Fruit fly (Drosophila melanogaster) whole organism, embryonic: ENCODE measurements around the gene PpV.

Experiments used
- Aef1 ChIP-seq: fragments of 200-800 bp; sonication (Bioruptor generic); IDR thresholded peaks from 3 replicates; pipeline ENCODE4 v1.3.6; 2022; ENCODE audit warnings: missing biosample characterization, missing genetic modification characterization
- B-H1 ChIP-seq: fragments of 200-800 bp; sonication (Bioruptor generic); IDR thresholded peaks from 3 replicates; pipeline ENCODE4 v1.3.6; 2022; ENCODE audit warnings: missing biosample characterization, missing genetic modification characterization
- Blimp-1 ChIP-seq: fragments of 200-800 bp; sonication (Bioruptor generic); optimal IDR thresholded peaks from 3 replicates; lab custom pipeline; 2018; ENCODE audit warnings: missing biosample characterization, missing genetic modification characterization, mild to moderate bottlenecking, moderate library complexity, missing genetic modification reagents
- CG14050 ChIP-seq: fragments of 200-800 bp; sonication (Bioruptor generic); IDR thresholded peaks from 3 replicates; pipeline ENCODE4 v1.3.6; 2022; ENCODE audit warnings: missing biosample characterization, missing genetic modification characterization
- CG16863 ChIP-seq: fragments of 200-800 bp; sonication (Bioruptor generic); optimal IDR thresholded peaks from 3 replicates; lab custom pipeline; 2016; ENCODE audit warnings: missing biosample characterization, missing genetic modification characterization
- CG17328 ChIP-seq: fragments of 200-800 bp; sonication (Bioruptor generic); IDR thresholded peaks from 2 replicates; pipeline ENCODE4 v1.3.6; 2022; ENCODE audit warnings: missing biosample characterization, missing genetic modification characterization
- CG17568 ChIP-seq: fragments of 200-800 bp; sonication (Bioruptor generic); optimal IDR thresholded peaks from 2 replicates; lab custom pipeline; 2018; ENCODE audit warnings: missing biosample characterization, mild to moderate bottlenecking, missing genetic modification characterization, moderate library complexity
- CG18262 ChIP-seq: fragments of 200-800 bp; optimal IDR thresholded peaks from 3 replicates; lab custom pipeline; 2019; ENCODE audit warnings: missing biosample characterization, mild to moderate bottlenecking, missing genetic modification characterization, moderate library complexity
- CG30431 ChIP-seq: fragments of 200-800 bp; sonication (Bioruptor generic); optimal IDR thresholded peaks from 2 replicates; lab custom pipeline; 2017; ENCODE audit warnings: missing biosample characterization, missing genetic modification characterization
- CG3407 ChIP-seq: fragments of 200-800 bp; sonication (Bioruptor generic); optimal IDR thresholded peaks from 2 replicates; lab custom pipeline; 2018; ENCODE audit warnings: missing biosample characterization, mild to moderate bottlenecking, missing genetic modification characterization
- CG3838 ChIP-seq: fragments of 200-800 bp; sonication (Bioruptor generic); optimal IDR thresholded peaks from 3 replicates; lab custom pipeline; 2016; ENCODE audit warnings: missing biosample characterization, missing genetic modification characterization
- CG9932 ChIP-seq: fragments of 200-800 bp; sonication (Bioruptor generic); IDR thresholded peaks from 2 replicates; pipeline ENCODE4 v1.3.6; 2022; ENCODE audit warnings: missing biosample characterization, missing genetic modification characterization
- D19B ChIP-seq: fragments of 200-800 bp; sonication (Bioruptor generic); optimal IDR thresholded peaks from 2 replicates; lab custom pipeline; 2017; ENCODE audit warnings: missing biosample characterization, mild to moderate bottlenecking, missing genetic modification characterization
- Eip74EF ChIP-seq, 2 experiments: fragments of 200-800 bp in 1 of 2; fragments of >200 bp in 1 of 2; sonication (Bioruptor generic) in 1 of 2; optimal IDR thresholded peaks; 2 replicates each; lab custom pipeline; 2017 to 2019; ENCODE audit warnings: missing biosample characterization in 2 of 2, missing genetic modification characterization in 2 of 2, mild to moderate bottlenecking in 1 of 2, moderate library complexity in 1 of 2
- Ets65A ChIP-seq: fragments of 200-800 bp; sonication (Bioruptor generic); peaks from one replicate; lab custom pipeline; 2016; ENCODE audit warnings: missing biosample characterization, missing genetic modification characterization
- H2.0 ChIP-seq: fragments of 200-800 bp; sonication (Bioruptor generic); IDR thresholded peaks from 2 replicates; pipeline ENCODE4 v1.3.6; 2022; ENCODE audit warnings: missing biosample characterization, missing genetic modification characterization
- Hand ChIP-seq: fragments of 200-800 bp; sonication (Bioruptor generic); optimal IDR thresholded peaks from 2 replicates; lab custom pipeline; 2017; ENCODE audit warnings: mild to moderate bottlenecking, missing biosample characterization, missing genetic modification reagents, missing genetic modification characterization
- Hr3 ChIP-seq: fragments of 200-800 bp; sonication (Bioruptor generic); optimal IDR thresholded peaks from 3 replicates; lab custom pipeline; 2016; ENCODE audit warnings: missing biosample characterization, missing genetic modification characterization
- Hr78 ChIP-seq, 2 experiments: fragments of 200-800 bp in 1 of 2; fragments of >200 bp in 1 of 2; sonication (Bioruptor generic) in 1 of 2; optimal IDR thresholded peaks; 2 replicates each; lab custom pipeline; 2017 to 2019; ENCODE audit warnings: missing biosample characterization in 2 of 2, missing genetic modification characterization in 2 of 2, mild to moderate bottlenecking in 1 of 2, moderate library complexity in 1 of 2
- Hsf ChIP-seq: fragments of 200-800 bp; sonication (Bioruptor generic); optimal IDR thresholded peaks from 3 replicates; lab custom pipeline; 2016; ENCODE audit warnings: missing biosample characterization, missing genetic modification characterization
- Mes4 ChIP-seq: fragments of 200-800 bp; sonication (Bioruptor generic); optimal IDR thresholded peaks from 2 replicates; lab custom pipeline; 2016; ENCODE audit warnings: missing biosample characterization, missing genetic modification characterization
- Oli ChIP-seq: fragments of 200-800 bp; sonication (Bioruptor generic); optimal IDR thresholded peaks from 2 replicates; lab custom pipeline; 2018; ENCODE audit warnings: missing biosample characterization, mild to moderate bottlenecking, missing genetic modification characterization, moderate library complexity
- Pdp1 ChIP-seq, 2 experiments: fragments of 200-800 bp; sonication (Bioruptor generic); optimal IDR thresholded peaks; 3 replicates each; lab custom pipeline; 2016; ENCODE audit warnings: missing biosample characterization in 2 of 2, missing genetic modification characterization in 2 of 2, mild to moderate bottlenecking in 1 of 2, moderate library complexity in 1 of 2
- Trl ChIP-seq, 3 experiments: fragments of >200 bp in 2 of 3; fragments of 200-800 bp in 1 of 3; sonication (Bioruptor generic) in 1 of 3; optimal IDR thresholded peaks; 2 replicates in 1 of 3; 3 replicates in 2 of 3; lab custom pipeline; 2016 to 2017; ENCODE audit warnings: missing biosample characterization in 1 of 3, missing genetic modification characterization in 1 of 3
- ap ChIP-seq: fragments of 200-800 bp; sonication (Bioruptor generic); IDR thresholded peaks from 2 replicates; pipeline ENCODE4 v1.3.6; 2022; ENCODE audit warnings: missing biosample characterization, missing genetic modification characterization
- ato ChIP-seq: fragments of 200-800 bp; sonication (Bioruptor generic); IDR thresholded peaks from 2 replicates; pipeline ENCODE4 v1.3.6; 2022; ENCODE audit warnings: missing biosample characterization, missing genetic modification characterization; ENCODE audit not compliant: partially characterized antibody
- chinmo ChIP-seq: fragments of 200-800 bp; sonication (Bioruptor generic); IDR thresholded peaks from 4 replicates; pipeline ENCODE4 v1.3.6; 2022; ENCODE audit warnings: missing biosample characterization, missing genetic modification characterization; ENCODE audit not compliant: partially characterized antibody
- corto ChIP-seq: fragments of 200-800 bp; sonication (Bioruptor generic); optimal IDR thresholded peaks from 2 replicates; lab custom pipeline; 2016; ENCODE audit warnings: missing biosample characterization, mild to moderate bottlenecking, missing genetic modification characterization, moderate library complexity
- crol ChIP-seq: fragments of 200-800 bp; sonication (Bioruptor generic); IDR thresholded peaks from 2 replicates; pipeline ENCODE4 v1.3.6; 2022; ENCODE audit warnings: missing biosample characterization, missing genetic modification characterization
- dan ChIP-seq: fragments of 200-800 bp; sonication (Bioruptor generic); IDR thresholded peaks from 2 replicates; pipeline ENCODE4 v1.3.6; 2022; ENCODE audit warnings: missing biosample characterization, missing genetic modification characterization
- esg ChIP-seq: fragments of 200-800 bp; sonication (Bioruptor generic); conservative IDR thresholded peaks from 2 replicates; pipeline ENCODE4 v1.3.6; 2022; ENCODE audit warnings: missing biosample characterization, missing genetic modification characterization
- gem ChIP-seq: fragments of 200-800 bp; sonication (Bioruptor generic); optimal IDR thresholded peaks from 2 replicates; lab custom pipeline; 2019; ENCODE audit warnings: missing biosample characterization, mild to moderate bottlenecking, missing genetic modification characterization, moderate library complexity
- grn ChIP-seq: fragments of 200-800 bp; sonication (Bioruptor generic); optimal IDR thresholded peaks from 3 replicates; lab custom pipeline; 2017; ENCODE audit warnings: missing biosample characterization, missing genetic modification characterization
- lbe ChIP-seq: fragments of 200-800 bp; sonication (Bioruptor generic); optimal IDR thresholded peaks from 2 replicates; lab custom pipeline; 2016; ENCODE audit warnings: missing biosample characterization, mild to moderate bottlenecking, missing genetic modification characterization
- maf-S ChIP-seq: fragments of 200-800 bp; sonication (Bioruptor generic); optimal IDR thresholded peaks from 2 replicates; lab custom pipeline; 2016; ENCODE audit warnings: missing biosample characterization, missing genetic modification characterization
- nom ChIP-seq: fragments of 200-800 bp; sonication (Bioruptor generic); optimal IDR thresholded peaks from 2 replicates; lab custom pipeline; 2017; ENCODE audit warnings: missing biosample characterization, missing genetic modification characterization, mild to moderate bottlenecking, moderate library complexity, missing genetic modification reagents
- oc ChIP-seq: fragments of 200-800 bp; sonication (Bioruptor generic); optimal IDR thresholded peaks from 2 replicates; lab custom pipeline; 2018; ENCODE audit warnings: missing biosample characterization, mild to moderate bottlenecking, missing genetic modification characterization, moderate library complexity
- pfk ChIP-seq: fragments of 200-800 bp; sonication (Bioruptor generic); optimal IDR thresholded peaks from 2 replicates; lab custom pipeline; 2018; ENCODE audit warnings: missing biosample characterization, mild to moderate bottlenecking, missing genetic modification characterization, moderate library complexity
- pita ChIP-seq: fragments of 200-800 bp; sonication (Bioruptor generic); optimal IDR thresholded peaks from 2 replicates; lab custom pipeline; 2017; ENCODE audit warnings: missing biosample characterization, mild to moderate bottlenecking, missing genetic modification characterization
- row ChIP-seq: fragments of 200-800 bp; sonication (Bioruptor generic); IDR thresholded peaks from 3 replicates; pipeline ENCODE4 v1.3.6; 2022; ENCODE audit warnings: missing biosample characterization, missing genetic modification characterization
- sens ChIP-seq: fragments of 200-800 bp; sonication (Bioruptor generic); peaks from one replicate; lab custom pipeline; 2016; ENCODE audit warnings: missing biosample characterization, missing genetic modification characterization
- stwl ChIP-seq: fragments of 200-800 bp; sonication (Bioruptor generic); optimal IDR thresholded peaks from 3 replicates; lab custom pipeline; 2018; ENCODE audit warnings: missing biosample characterization, mild to moderate bottlenecking, missing genetic modification characterization, moderate library complexity
- toy ChIP-seq: fragments of 200-800 bp; sonication (Bioruptor generic); IDR thresholded peaks from 2 replicates; pipeline ENCODE4 v1.3.6; 2022; ENCODE audit warnings: missing biosample characterization, missing genetic modification characterization
- vvl ChIP-seq: fragments of 200-800 bp; sonication (Bioruptor generic); IDR thresholded peaks from 2 replicates; pipeline ENCODE4 v1.3.6; 2022; ENCODE audit warnings: missing biosample characterization, missing genetic modification characterization
- zfh1 ChIP-seq: fragments of 200-800 bp; sonication (Bioruptor generic); IDR thresholded peaks from 3 replicates; pipeline ENCODE4 v1.3.6; 2022; ENCODE audit warnings: missing biosample characterization, missing genetic modification characterization

PpV gene

DNA sequence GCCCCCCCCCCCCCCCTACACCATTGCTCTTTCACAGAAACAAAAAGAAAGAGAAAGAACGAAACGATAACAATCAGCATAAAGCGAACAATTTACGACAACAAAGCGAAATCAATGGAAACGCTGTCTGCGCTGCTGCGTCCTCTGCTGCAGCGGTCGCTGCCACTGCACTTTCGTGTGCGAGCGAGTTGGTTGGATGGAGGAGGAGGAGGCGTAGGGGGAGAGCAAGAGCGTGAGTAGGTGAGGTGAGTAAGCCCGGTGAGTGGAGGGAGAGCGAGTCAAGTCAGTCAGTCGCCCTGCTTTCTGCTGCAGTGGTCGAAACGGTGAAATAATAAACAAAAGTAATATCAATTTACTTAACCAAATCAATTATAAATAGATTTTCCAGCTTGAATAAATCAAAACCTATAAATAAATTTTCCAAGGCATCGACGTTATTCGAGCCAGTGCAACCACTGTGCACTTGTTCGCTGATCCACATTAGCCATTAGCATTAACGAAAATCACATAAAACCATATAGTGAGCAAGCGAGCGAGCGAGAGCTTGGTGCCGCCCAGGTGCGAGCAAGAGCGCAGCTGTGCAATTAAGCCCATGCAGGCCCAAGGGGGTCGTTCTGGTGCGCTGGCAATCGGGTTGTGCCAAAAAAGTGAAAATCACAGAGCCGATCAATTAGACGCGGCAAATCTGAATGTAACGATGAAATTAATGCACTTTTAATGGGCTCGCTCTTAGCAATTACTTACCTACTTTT, 28.8 kb downstream of the PpV start (continued):
- TF ChIP-seq ato (GFP tag; lab: Robert Waterston, UW) (no peak), Hsf (GFP tag; lab: Kevin White, UChicago) (peak; percentile 26), CG30431 (no peak), gem (peak; percentile 34), CG17328 (GFP tag; lab: Robert Waterston, UW) (peak; percentile 59), Aef1 (peak; percentile 40; the same call in 2 of the 3 replicates), grn (peak; percentile 83), pita (GFP tag; lab: Kevin White, UChicago) (no peak), Oli (tag; lab: Kevin White, UChicago) (peak; percentile 10), Hr3 (GFP tag; lab: Kevin White, UChicago) (no peak)

DNA sequence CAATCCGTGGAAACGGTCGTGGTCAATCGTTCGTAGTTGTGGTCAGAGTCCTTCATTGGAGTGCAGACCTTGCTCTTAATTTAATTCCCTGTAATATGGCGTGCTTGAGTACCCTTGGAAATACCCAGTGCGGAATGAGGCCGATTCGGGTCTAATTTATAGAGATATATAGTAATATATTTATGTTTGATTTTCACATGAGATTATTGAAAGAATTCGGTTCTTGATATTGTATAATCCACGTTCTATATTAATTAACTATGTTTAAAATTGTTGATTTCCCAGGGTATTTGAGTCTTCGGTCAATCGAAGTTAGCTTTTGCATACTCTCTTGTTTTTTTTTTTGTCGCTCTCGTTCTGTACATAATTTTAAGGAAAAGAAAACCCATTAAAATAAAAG, 29.4 kb downstream of the PpV start:
- TF ChIP-seq dan = no peak
- no peak for TF ChIP-seq pfk
- peak; percentile 39 for TF ChIP-seq D19B
- TF ChIP-seq B-H1 (GFP tag; lab: Robert Waterston, UW) = no peak
- TF ChIP-seq Ets65A (GFP tag; lab: Kevin White, UChicago) = peak; percentile 15
- TF ChIP-seq Hand = no peak
- no peak for TF ChIP-seq Pdp1 (GFP tag; optimal IDR thresholded peaks at IDR 0.05; lab: Kevin White, UChicago)
- no peak for TF ChIP-seq Eip74EF (GFP tag; optimal IDR thresholded peaks at IDR 0.05; lab: Kevin White, UChicago)
- TF ChIP-seq corto (GFP tag; lab: Kevin White, UChicago) = peak; percentile 18
- no peak for TF ChIP-seq maf-S (GFP tag; lab: Kevin White, UChicago)
- TF ChIP-seq lbe (GFP tag; lab: Kevin White, UChicago) = peak; percentile 60
- 0 out of 3 replicates have a peak, but pooled peaks have one; percentile 16 for TF ChIP-seq row
- TF ChIP-seq CG17568 (GFP tag; lab: Kevin White, UChicago) = no peak
- TF ChIP-seq CG14050 = no peak
- TF ChIP-seq CG16863 = no peak
- TF ChIP-seq CG18262 (tag; lab: Kevin White, UChicago) = no peak
- TF ChIP-seq CG9932 (GFP tag; lab: Robert Waterston, UW) = no peak
- TF ChIP-seq toy = no peak
- no peak for TF ChIP-seq ap
- TF ChIP-seq esg (GFP tag; lab: Robert Waterston, UW) = no peak
- TF ChIP-seq stwl (tag; lab: Kevin White, UChicago) = no peak
- TF ChIP-seq chinmo = no peak
- TF ChIP-seq zfh1 (GFP tag; lab: Robert Waterston, UW) = no peak
- no peak for TF ChIP-seq H2.0 (GFP tag; lab: Robert Waterston, UW)
- TF ChIP-seq CG3838 (GFP tag; lab: Kevin White, UChicago) = no peak

DNA sequence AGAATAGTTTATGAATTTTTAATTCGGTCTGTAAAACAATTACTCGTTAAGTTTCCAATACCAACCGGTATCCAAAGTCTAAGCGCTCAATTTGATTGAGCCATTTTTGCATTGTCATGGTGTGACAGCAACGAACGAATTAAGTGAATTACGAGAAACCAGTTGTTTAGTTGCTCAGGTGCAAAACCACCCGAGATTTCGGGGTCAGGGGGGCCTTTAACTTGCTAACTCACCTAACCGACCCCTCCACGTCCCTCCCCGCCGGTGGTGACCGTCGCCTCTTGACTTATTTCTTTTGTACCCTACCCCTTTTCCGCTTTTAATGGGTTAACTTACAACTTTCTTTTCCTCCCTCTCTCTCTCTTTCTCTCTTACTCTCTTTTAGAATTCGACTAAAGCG, 31.0 kb downstream of the PpV start:
- TF ChIP-seq crol (GFP tag; lab: Robert Waterston, UW) (peak; percentile 59; the same call in 1 of the 2 replicates), sens (peak; percentile 25), Hr78 (GFP tag; optimal IDR thresholded peaks at IDR 0.05; lab: Kevin White, UChicago) (peak in 1 of 2 experiments; percentile 7), Blimp-1 (GFP tag; lab: Kevin White, UChicago) (peak; percentile 6), vvl (GFP tag; lab: Robert Waterston, UW) (no peak), nom (GFP tag; lab: Kevin White, UChicago) (peak; percentile 7), Trl (optimal IDR thresholded peaks at IDR 0.05; lab: Kevin White, UChicago) (peak in 1 of 2 experiments; percentile 25), Trl (GFP tag; optimal IDR thresholded peaks at IDR 0.05; lab: Kevin White, UChicago) (no peak), CG3407 (no peak), Mes4 (GFP tag; lab: Kevin White, UChicago) (no peak), oc (tag; lab: Kevin White, UChicago) (peak; percentile 5)
